Fruit fly (Drosophila melanogaster): Measurements from ENCODE around the gene lmgA.

lmgA gene

dm6 chr2L:8517256-8517694 lies 11.1 kb downstream of the lmgA start, which contains the start of the genes mRpL51 and Uba4:
TSS of gene mRpL51 (minus strand) at chr2L:8517380.
TSS of gene Uba4 (plus strand) at chr2L:8517411.
- TF ChIP-seq CG9705 (GFP tag; optimal IDR thresholded peaks at IDR 0.05), result no peak
- peak; percentile 42 for TF ChIP-seq Hr83 (GFP tag; optimal IDR thresholded peaks at IDR 0.05; ENCODE audit: poor library complexity, severe bottlenecking)
- peak; percentile 64 for TF ChIP-seq OdsH (GFP tag; optimal IDR thresholded peaks at IDR 0.05)
- TF ChIP-seq sage (GFP tag; optimal IDR thresholded peaks at IDR 0.05), result no peak
- TF ChIP-seq Hr78 (GFP tag; optimal IDR thresholded peaks at IDR 0.05), result no peak
- TF ChIP-seq lola (GFP tag; optimal IDR thresholded peaks at IDR 0.05), result no peak
- peak; percentile 98 for TF ChIP-seq Vsx2 (GFP tag; optimal IDR thresholded peaks at IDR 0.05; ENCODE audit: partially characterized antibody)
- TF ChIP-seq fru (GFP tag; optimal IDR thresholded peaks at IDR 0.05), result no peak
- no peak for TF ChIP-seq woc (GFP tag; optimal IDR thresholded peaks at IDR 0.05)
- no peak for TF ChIP-seq pan (optimal IDR thresholded peaks at IDR 0.05)
- no peak for TF ChIP-seq Myc (optimal IDR thresholded peaks at IDR 0.05)
- TF ChIP-seq Rel (GFP tag; optimal IDR thresholded peaks at IDR 0.05), result no peak
- no peak for TF ChIP-seq Rel (tag; optimal IDR thresholded peaks at IDR 0.05)
- TF ChIP-seq GATAd (GFP tag; optimal IDR thresholded peaks at IDR 0.05), result no peak
- TF ChIP-seq br (GFP tag; optimal IDR thresholded peaks at IDR 0.05), result peak; percentile 56
- TF ChIP-seq tai (GFP tag; optimal IDR thresholded peaks at IDR 0.05), result no peak
- TF ChIP-seq Jra (GFP tag; optimal IDR thresholded peaks at IDR 0.05), result peak; percentile 72
- TF ChIP-seq foxo (GFP tag; optimal IDR thresholded peaks at IDR 0.05), result peak; percentile 43 to 53
- no peak for TF ChIP-seq Dif (GFP tag; optimal IDR thresholded peaks at IDR 0.05; ENCODE audit: partially characterized antibody)
- no peak for TF ChIP-seq brk (GFP tag; optimal IDR thresholded peaks at IDR 0.05)
- no peak for TF ChIP-seq Abd-B (GFP tag; optimal IDR thresholded peaks at IDR 0.05)
- peak; percentile 53 for TF ChIP-seq ey (GFP tag; optimal IDR thresholded peaks at IDR 0.05)
- peak; percentile 81 for TF ChIP-seq Hnf4 (GFP tag; optimal IDR thresholded peaks at IDR 0.05)
- TF ChIP-seq CrebA (GFP tag; optimal IDR thresholded peaks at IDR 0.05; ENCODE audit: borderline replicate concordance), result no peak
- peak; percentile 46 for TF ChIP-seq psq (GFP tag; optimal IDR thresholded peaks at IDR 0.05)
- TF ChIP-seq dmrt93B (GFP tag; optimal IDR thresholded peaks at IDR 0.05), result no peak
- peak; percentile 79 for TF ChIP-seq h (GFP tag; optimal IDR thresholded peaks at IDR 0.05)
- peak; percentile 38 for TF ChIP-seq sv (GFP tag; optimal IDR thresholded peaks at IDR 0.05)
- TF ChIP-seq CG32264 (GFP tag; optimal IDR thresholded peaks at IDR 0.05), result peak; percentile 52
- peak; percentile 46 for TF ChIP-seq Sp1 (GFP tag; optimal IDR thresholded peaks at IDR 0.05)
- no peak for TF ChIP-seq jim (GFP tag; optimal IDR thresholded peaks at IDR 0.05)
- peak; percentile 36 for TF ChIP-seq HLH106 (tag; optimal IDR thresholded peaks at IDR 0.05)
- no peak for TF ChIP-seq Dfd (GFP tag; optimal IDR thresholded peaks at IDR 0.05)
- no peak for TF ChIP-seq Mio (GFP tag; optimal IDR thresholded peaks at IDR 0.05)
- no peak for TF ChIP-seq N (GFP tag; optimal IDR thresholded peaks at IDR 0.05)
- no peak for TF ChIP-seq dl (GFP tag; optimal IDR thresholded peaks at IDR 0.05; ENCODE audit: insufficient read depth in 1 of 2, partially characterized antibody in 2 of 2)
- peak; percentile 12 for TF ChIP-seq dsf (GFP tag; optimal IDR thresholded peaks at IDR 0.05; ENCODE audit: borderline replicate concordance)
- TF ChIP-seq usp (GFP tag; optimal IDR thresholded peaks at IDR 0.05), result no peak
- TF ChIP-seq rgr (GFP tag; optimal IDR thresholded peaks at IDR 0.05), result peak; percentile 75

- TF ChIP-seq CG9705 (GFP tag; optimal IDR thresholded peaks at IDR 0.05) (peak; percentile 79), dmrt93B (GFP tag; optimal IDR thresholded peaks at IDR 0.05) (no peak), h (GFP tag; optimal IDR thresholded peaks at IDR 0.05) (peak; percentile 93), CG32264 (GFP tag; optimal IDR thresholded peaks at IDR 0.05) (peak; percentile 66), Myc (optimal IDR thresholded peaks at IDR 0.05) (no peak), rgr (GFP tag; optimal IDR thresholded peaks at IDR 0.05) (no peak), CrebA (GFP tag; optimal IDR thresholded peaks at IDR 0.05; ENCODE audit: borderline replicate concordance) (no peak), tai (GFP tag; optimal IDR thresholded peaks at IDR 0.05) (no peak), sage (GFP tag; optimal IDR thresholded peaks at IDR 0.05) (no peak), Dfd (GFP tag; optimal IDR thresholded peaks at IDR 0.05) (no peak), Jra (GFP tag; optimal IDR thresholded peaks at IDR 0.05) (peak; percentile 90), GATAd (GFP tag; optimal IDR thresholded peaks at IDR 0.05) (peak; percentile 62), Abd-B (GFP tag; optimal IDR thresholded peaks at IDR 0.05) (no peak), br (GFP tag; optimal IDR thresholded peaks at IDR 0.05) (peak; percentile 89), HLH106 (tag; optimal IDR thresholded peaks at IDR 0.05) (peak; percentile 88), OdsH (GFP tag; optimal IDR thresholded peaks at IDR 0.05) (peak; percentile 85), Dif (GFP tag; optimal IDR thresholded peaks at IDR 0.05; ENCODE audit: partially characterized antibody) (no peak), Mio (GFP tag; optimal IDR thresholded peaks at IDR 0.05) (peak; percentile 20), dsf (GFP tag; optimal IDR thresholded peaks at IDR 0.05; ENCODE audit: borderline replicate concordance) (peak; percentile 88), usp (GFP tag; optimal IDR thresholded peaks at IDR 0.05) (no peak), foxo (GFP tag; optimal IDR thresholded peaks at IDR 0.05) (peak; percentile 65 to 93), Rel (GFP tag; optimal IDR thresholded peaks at IDR 0.05) (peak; percentile 2), Rel (tag; optimal IDR thresholded peaks at IDR 0.05) (peak; percentile 62), pan (optimal IDR thresholded peaks at IDR 0.05) (no peak), Hr78 (GFP tag; optimal IDR thresholded peaks at IDR 0.05) (no peak), brk (GFP tag; optimal IDR thresholded peaks at IDR 0.05) (no peak), Vsx2 (GFP tag; optimal IDR thresholded peaks at IDR 0.05; ENCODE audit: partially characterized antibody) (no peak), N (GFP tag; optimal IDR thresholded peaks at IDR 0.05) (no peak), jim (GFP tag; optimal IDR thresholded peaks at IDR 0.05) (no peak), psq (GFP tag; optimal IDR thresholded peaks at IDR 0.05) (peak; percentile 80), sv (GFP tag; optimal IDR thresholded peaks at IDR 0.05) (peak; percentile 78), fru (GFP tag; optimal IDR thresholded peaks at IDR 0.05) (peak; percentile 86), Hnf4 (GFP tag; optimal IDR thresholded peaks at IDR 0.05) (peak; percentile 93), lola (GFP tag; optimal IDR thresholded peaks at IDR 0.05) (no peak), dl (GFP tag; optimal IDR thresholded peaks at IDR 0.05; ENCODE audit: insufficient read depth in 1 of 2, partially characterized antibody in 2 of 2) (no peak), ey (GFP tag; optimal IDR thresholded peaks at IDR 0.05) (peak; percentile 89), woc (GFP tag; optimal IDR thresholded peaks at IDR 0.05) (no peak), Sp1 (GFP tag; optimal IDR thresholded peaks at IDR 0.05) (no peak), Hr83 (GFP tag; optimal IDR thresholded peaks at IDR 0.05; ENCODE audit: poor library complexity, severe bottlenecking) (peak; percentile 94)
Measured at dm6 chr2L:8514748-8515147, 13.7 kb downstream of the lmgA start, which contains the start of the genes CG13097 and PIG-U. TSS of gene CG13097 (minus strand) at chr2L:8514868. TSS of gene PIG-U (plus strand) at chr2L:8515096.

Data from whole organism, wandering third instar larva.